Worm (Caenorhabditis elegans): ENCODE data around the gene C04A11.1.

C04A11.1 gene

ce11 chrX:13675444-13675843 lies 15.1 kb downstream of the C04A11.1 start:
- TF ChIP-seq nfya-1 (tag; optimal IDR thresholded peaks at IDR 0.05; ENCODE audit: borderline replicate concordance, insufficient read depth) = no peak
- no peak for TF ChIP-seq aptf-3 (GFP tag; IDR thresholded peaks at IDR 0.05)
- TF ChIP-seq mel-28 (tag; optimal IDR thresholded peaks at IDR 0.05; ENCODE audit: borderline replicate concordance) = no peak
- no peak for TF ChIP-seq egl-18 (GFP tag; IDR thresholded peaks at IDR 0.05)
- no peak for TF ChIP-seq ztf-6 (GFP tag; IDR thresholded peaks at IDR 0.05)
- peak; percentile 56; the same call in 1 of the 2 replicates for TF ChIP-seq egrh-3 (GFP tag; IDR thresholded peaks at IDR 0.05)
- TF ChIP-seq athp-1 (tag; optimal IDR thresholded peaks at IDR 0.05) = no peak
- peak; percentile 33 for TF ChIP-seq atf-7 (tag; optimal IDR thresholded peaks at IDR 0.05)
- TF ChIP-seq ZK185.1 (tag; optimal IDR thresholded peaks at IDR 0.05; ENCODE audit: poor library complexity, severe bottlenecking) = no peak
- peak; percentile 88 for TF ChIP-seq zfh-2 (GFP tag; conservative IDR thresholded peaks at IDR 0.05)
- peak; percentile 82 for TF ChIP-seq dox-1 (GFP tag; IDR thresholded peaks at IDR 0.05)
- peak; percentile 29 for TF ChIP-seq efl-1 (GFP tag; optimal IDR thresholded peaks at IDR 0.05)
- no peak for TF ChIP-seq T26A5.8 (tag; optimal IDR thresholded peaks at IDR 0.05)
- peak; percentile 71; the same call in 1 of the 2 replicates for TF ChIP-seq hmg-1.2 (GFP tag; IDR thresholded peaks at IDR 0.05)
- TF ChIP-seq ceh-79 (tag; optimal IDR thresholded peaks at IDR 0.05) = no peak
- peak; percentile 28 for TF ChIP-seq tbp1 (GFP tag; optimal IDR thresholded peaks at IDR 0.05)
- peak; percentile 21 for TF ChIP-seq unc-62 (GFP tag; optimal IDR thresholded peaks at IDR 0.05)
- peak; percentile 8 for TF ChIP-seq ceh-27 (GFP tag; optimal IDR thresholded peaks at IDR 0.05)
- peak; percentile 62; the same call in 1 of the 2 replicates for TF ChIP-seq egl-44 (GFP tag; IDR thresholded peaks at IDR 0.05)
- no peak for TF ChIP-seq F22D6.2 (tag; optimal IDR thresholded peaks at IDR 0.05)
- TF ChIP-seq chd-7 (tag; optimal IDR thresholded peaks at IDR 0.05) = peak; percentile 35
- no peak for TF ChIP-seq dpl-1 (GFP tag; optimal IDR thresholded peaks at IDR 0.05)
- peak; percentile 44 for TF ChIP-seq attf-5 (GFP tag; optimal IDR thresholded peaks at IDR 0.05)
- TF ChIP-seq nhr-80 (tag; optimal IDR thresholded peaks at IDR 0.05) = peak; percentile 74
- TF ChIP-seq ztf-18 (tag; optimal IDR thresholded peaks at IDR 0.05) = peak; percentile 6
- TF ChIP-seq cebp-1 (GFP tag; IDR thresholded peaks at IDR 0.05) = peak; percentile 13; the same call in 1 of the 2 replicates
- peak; percentile 13 for TF ChIP-seq cebp-1 (tag; optimal IDR thresholded peaks at IDR 0.05)
- no peak for TF ChIP-seq F52B5.7 (tag; optimal IDR thresholded peaks at IDR 0.05)
- no peak for TF ChIP-seq repo-1 (tag; optimal IDR thresholded peaks at IDR 0.05)
- TF ChIP-seq madf-6 (GFP tag; IDR thresholded peaks at IDR 0.05) = peak; percentile 53
- TF ChIP-seq die-1 (tag; optimal IDR thresholded peaks at IDR 0.05) = peak; percentile 10
- no peak for TF ChIP-seq him-1 (tag; optimal IDR thresholded peaks at IDR 0.05)
- TF ChIP-seq fkh-3 (tag; optimal IDR thresholded peaks at IDR 0.05) = no peak
- TF ChIP-seq F23B12.7 (tag; optimal IDR thresholded peaks at IDR 0.05; ENCODE audit: insufficient read depth) = no peak
- TF ChIP-seq sdz-38 (tag; optimal IDR thresholded peaks at IDR 0.05) = no peak
- TF ChIP-seq nfya-2 (GFP tag; IDR thresholded peaks at IDR 0.05) = no peak
- TF ChIP-seq B0336.3 (GFP tag; IDR thresholded peaks at IDR 0.05) = peak; percentile 58; the same call in 1 of the 2 replicates
- no peak for TF ChIP-seq F37B4.10 (GFP tag; IDR thresholded peaks at IDR 0.05)
- no peak for TF ChIP-seq ztf-28 (GFP tag; IDR thresholded peaks at IDR 0.05)

ce11 chrX:13676892-13677291 lies 16.6 kb downstream of the C04A11.1 start, which contains the start of gene gck-4:
gck-4 (plus strand) TSS chrX:13677192.
- no peak for TF ChIP-seq fkh-3 (tag; optimal IDR thresholded peaks at IDR 0.05)

- TF ChIP-seq ets-4 (GFP tag; optimal IDR thresholded peaks at IDR 0.05) = no peak
- TF ChIP-seq nhr-80 (tag; optimal IDR thresholded peaks at IDR 0.05) = peak; percentile 41
These were observed 25.4 kb downstream of the C04A11.1 start for ce11 chrX:13685725-13686124.

All from whole organism, young adult.